Worm (Caenorhabditis elegans) whole organism, L1 larva: ENCODE data around the gene C52B9.4.

ENCODE experiments used
- alr-1 ChIP-seq: fragments of 200-800 bp; sonication (Bioruptor generic); optimal IDR thresholded peaks from 2 replicates; lab custom pipeline; 2018; ENCODE audit warnings: borderline replicate concordance, mild to moderate bottlenecking, missing genetic modification characterization, missing compliant biosample characterization
- lin-14 ChIP-seq: fragments of 200-800 bp; sonication (Bioruptor generic); optimal IDR thresholded peaks from 2 replicates; lab custom pipeline; 2018; ENCODE audit warnings: mild to moderate bottlenecking, missing genetic modification characterization, moderate library complexity, missing compliant biosample characterization
- lin-35 ChIP-seq, 2 experiments: fragments of 150-350 bp; optimal IDR thresholded peaks; 2 replicates each; lab custom pipeline; 2014; ENCODE audit warnings: missing biosample characterization in 2 of 2, missing genetic modification characterization in 2 of 2, missing genetic modification reagents in 2 of 2
- mep-1 ChIP-seq: fragments of 150-350 bp; optimal IDR thresholded peaks from 2 replicates; lab custom pipeline; 2014; ENCODE audit warnings: missing biosample characterization, missing genetic modification characterization
- nhr-11 ChIP-seq: fragments of 150-350 bp; optimal IDR thresholded peaks from 2 replicates; lab custom pipeline; 2014; ENCODE audit warnings: missing biosample characterization, missing genetic modification characterization

ce11 chrX:4279294-4279782, 18.9 kb downstream of the C52B9.4 start, which contains the start of the genes twk-28 and ets-9:
- TF ChIP-seq lin-14 (GFP tag; lab: Kevin White, UChicago) = no peak
- TF ChIP-seq lin-35 (GFP tag; optimal IDR thresholded peaks at IDR 0.05; lab: Kevin White, UChicago) = no peak
- TF ChIP-seq nhr-11 (tag; lab: Kevin White, UChicago) = no peak
- TF ChIP-seq alr-1 (tag; lab: Kevin White, UChicago) = no peak
- TF ChIP-seq mep-1 (tag; lab: Kevin White, UChicago) = no peak
